Fruit fly (Drosophila melanogaster) whole organism, embryonic: ENCODE data around the gene Fbw5.

Experiments used
- ATbp ChIP-seq: fragments of 200-800 bp; sonication (Bioruptor generic); optimal IDR thresholded peaks from 2 replicates; lab custom pipeline; 2017; ENCODE audit warnings: missing biosample characterization, mild to moderate bottlenecking, missing genetic modification characterization, missing genetic modification reagents
- B-H2 ChIP-seq: fragments of 200-800 bp; sonication (Bioruptor generic); optimal IDR thresholded peaks from 2 replicates; lab custom pipeline; 2018; ENCODE audit warnings: missing biosample characterization, mild to moderate bottlenecking, missing genetic modification characterization
- CG10321 ChIP-seq: fragments of 200-800 bp; sonication (Bioruptor generic); IDR thresholded peaks from 2 replicates; pipeline ENCODE4 v1.3.6; 2022; ENCODE audit warnings: missing biosample characterization, missing genetic modification characterization
- CG10979 ChIP-seq: fragments of 200-800 bp; sonication (Bioruptor generic); optimal IDR thresholded peaks from 2 replicates; lab custom pipeline; 2018; ENCODE audit warnings: missing biosample characterization, mild to moderate bottlenecking, missing genetic modification characterization, moderate library complexity
- CG12104 ChIP-seq: fragments of 200-800 bp; sonication (Bioruptor generic); optimal IDR thresholded peaks from 3 replicates; lab custom pipeline; 2016; ENCODE audit warnings: missing biosample characterization, missing genetic modification characterization
- CG12391 ChIP-seq: fragments of 200-800 bp; sonication (Bioruptor generic); optimal IDR thresholded peaks from 3 replicates; lab custom pipeline; 2018; ENCODE audit warnings: missing biosample characterization, mild to moderate bottlenecking, missing genetic modification characterization, moderate library complexity
- CG13624 ChIP-seq: fragments of 200-800 bp; sonication (Bioruptor generic); optimal IDR thresholded peaks from 2 replicates; lab custom pipeline; 2016; ENCODE audit warnings: missing biosample characterization, missing genetic modification characterization
- CG15073 ChIP-seq: fragments of 200-800 bp; sonication (Bioruptor generic); optimal IDR thresholded peaks from 2 replicates; lab custom pipeline; 2016; ENCODE audit warnings: missing biosample characterization, missing genetic modification characterization
- CG15601 ChIP-seq: fragments of 200-800 bp; sonication (Bioruptor generic); optimal IDR thresholded peaks from 3 replicates; lab custom pipeline; 2019; ENCODE audit warnings: missing biosample characterization, mild to moderate bottlenecking, missing genetic modification characterization, moderate library complexity
- CG18011 ChIP-seq: fragments of 200-800 bp; sonication (Bioruptor generic); optimal IDR thresholded peaks from 2 replicates; lab custom pipeline; 2017; ENCODE audit warnings: missing biosample characterization, missing genetic modification characterization, mild to moderate bottlenecking, moderate library complexity, missing genotype
- CG18476 ChIP-seq: fragments of 200-800 bp; sonication (Bioruptor generic); optimal IDR thresholded peaks from 2 replicates; lab custom pipeline; 2016; ENCODE audit warnings: missing biosample characterization, mild to moderate bottlenecking, missing genetic modification characterization
- CG2129 ChIP-seq: fragments of 200-800 bp; sonication (Bioruptor generic); IDR thresholded peaks from 2 replicates; pipeline ENCODE4 v1.3.6; 2022; ENCODE audit warnings: missing biosample characterization, missing genetic modification characterization; ENCODE audit not compliant: partially characterized antibody
- CG30403 ChIP-seq: fragments of 200-800 bp; sonication (Bioruptor generic); optimal IDR thresholded peaks from 3 replicates; lab custom pipeline; 2016; ENCODE audit warnings: missing biosample characterization, missing genetic modification characterization
- CG3838 ChIP-seq: fragments of 200-800 bp; sonication (Bioruptor generic); optimal IDR thresholded peaks from 3 replicates; lab custom pipeline; 2016; ENCODE audit warnings: missing biosample characterization, missing genetic modification characterization
- CG42726 ChIP-seq: fragments of 200-800 bp; sonication (Bioruptor generic); IDR thresholded peaks from 2 replicates; pipeline ENCODE4 v1.3.6; 2022; ENCODE audit warnings: missing biosample characterization, missing genetic modification characterization; ENCODE audit not compliant: partially characterized antibody
- CG4360 ChIP-seq: fragments of 200-800 bp; sonication (Bioruptor generic); IDR thresholded peaks from 2 replicates; pipeline ENCODE4 v1.3.6; 2022; ENCODE audit warnings: missing biosample characterization, missing genetic modification characterization
- CG6683 ChIP-seq: fragments of 200-800 bp; sonication (Bioruptor generic); optimal IDR thresholded peaks from 2 replicates; lab custom pipeline; 2017; ENCODE audit warnings: missing biosample characterization, mild to moderate bottlenecking, missing genetic modification characterization, missing genetic modification reagents
- CG7271 ChIP-seq: fragments of 200-800 bp; sonication (Bioruptor generic); optimal IDR thresholded peaks from 2 replicates; lab custom pipeline; 2018; ENCODE audit warnings: missing biosample characterization, mild to moderate bottlenecking, missing genetic modification characterization, moderate library complexity
- CG7963 ChIP-seq: fragments of 200-800 bp; sonication (Bioruptor generic); IDR thresholded peaks from 3 replicates; pipeline ENCODE4 v1.3.6; 2022; ENCODE audit warnings: missing biosample characterization, missing genetic modification characterization; ENCODE audit not compliant: partially characterized antibody
- CG8478 ChIP-seq: fragments of >200 bp; optimal IDR thresholded peaks from 2 replicates; lab custom pipeline; 2018
- D ChIP-seq, 2 experiments: fragments of 200-800 bp in 1 of 2; fragments of >200 bp in 1 of 2; sonication (Bioruptor generic) in 1 of 2; optimal IDR thresholded peaks; 2 replicates in 1 of 2; 3 replicates in 1 of 2; lab custom pipeline; 2017; ENCODE audit warnings: mild to moderate bottlenecking in 1 of 2, missing biosample characterization in 1 of 2, missing genetic modification characterization in 1 of 2, missing genetic modification reagents in 1 of 2
- Ets65A ChIP-seq: fragments of 200-800 bp; sonication (Bioruptor generic); peaks from one replicate; lab custom pipeline; 2016; ENCODE audit warnings: missing biosample characterization, missing genetic modification characterization
- Hr39 ChIP-seq: fragments of >200 bp; optimal IDR thresholded peaks from 2 replicates; lab custom pipeline; 2017
- Kr ChIP-seq: fragments of 200-800 bp; sonication (Bioruptor generic); optimal IDR thresholded peaks from 2 replicates; lab custom pipeline; 2017; ENCODE audit warnings: missing biosample characterization, mild to moderate bottlenecking, missing genetic modification characterization
- Lim3 ChIP-seq: fragments of 200-800 bp; sonication (Bioruptor generic); IDR thresholded peaks from 2 replicates; pipeline ENCODE4 v1.3.6; 2022; ENCODE audit warnings: missing biosample characterization, missing genetic modification characterization
- Meics ChIP-seq: fragments of 200-800 bp; sonication (Bioruptor generic); optimal IDR thresholded peaks from 2 replicates; lab custom pipeline; 2017; ENCODE audit warnings: missing biosample characterization, mild to moderate bottlenecking, missing genetic modification characterization
- Neu2 ChIP-seq: fragments of 200-800 bp; sonication (Bioruptor generic); optimal IDR thresholded peaks from 3 replicates; lab custom pipeline; 2016; ENCODE audit warnings: missing biosample characterization, missing genetic modification characterization, borderline replicate concordance
- NfI ChIP-seq: fragments of 200-800 bp; sonication (Bioruptor generic); optimal IDR thresholded peaks from 3 replicates; lab custom pipeline; 2018; ENCODE audit warnings: missing biosample characterization, mild to moderate bottlenecking, missing genetic modification characterization, moderate library complexity
- Pdp1 ChIP-seq, 2 experiments: fragments of 200-800 bp; sonication (Bioruptor generic); optimal IDR thresholded peaks; 3 replicates each; lab custom pipeline; 2016; ENCODE audit warnings: missing biosample characterization in 2 of 2, missing genetic modification characterization in 2 of 2, mild to moderate bottlenecking in 1 of 2, moderate library complexity in 1 of 2
- Scr ChIP-seq: fragments of 200-800 bp; sonication (Bioruptor generic); IDR thresholded peaks from 2 replicates; pipeline ENCODE4 v1.3.6; 2022; ENCODE audit warnings: missing biosample characterization, missing genetic modification characterization; ENCODE audit not compliant: partially characterized antibody
- TFAM ChIP-seq: fragments of 200-800 bp; sonication (Bioruptor generic); optimal IDR thresholded peaks from 2 replicates; lab custom pipeline; 2017; ENCODE audit warnings: missing biosample characterization, missing genetic modification characterization, inconsistent platforms
- bigmax ChIP-seq: fragments of 200-800 bp; sonication (Bioruptor generic); optimal IDR thresholded peaks from 2 replicates; lab custom pipeline; 2018; ENCODE audit warnings: missing biosample characterization, mild to moderate bottlenecking, missing genetic modification characterization
- crc ChIP-seq: fragments of 200-800 bp; sonication (Bioruptor generic); optimal IDR thresholded peaks from 2 replicates; lab custom pipeline; 2016; ENCODE audit warnings: missing biosample characterization, missing genetic modification characterization
- danr ChIP-seq: fragments of 200-800 bp; sonication (Bioruptor generic); IDR thresholded peaks from 2 replicates; pipeline ENCODE4 v1.3.6; 2022; ENCODE audit warnings: missing biosample characterization, missing genetic modification characterization
- fd64A ChIP-seq: fragments of 200-800 bp; sonication (Bioruptor generic); optimal IDR thresholded peaks from 3 replicates; lab custom pipeline; 2018; ENCODE audit warnings: missing biosample characterization, mild to moderate bottlenecking, missing genetic modification characterization
- fru ChIP-seq: fragments of >200 bp; optimal IDR thresholded peaks from 2 replicates; lab custom pipeline; 2017
- ftz-f1 ChIP-seq: fragments of 200-800 bp; sonication (Bioruptor generic); optimal IDR thresholded peaks from 2 replicates; lab custom pipeline; 2016; ENCODE audit warnings: missing biosample characterization, missing genetic modification characterization
- grn ChIP-seq: fragments of 200-800 bp; sonication (Bioruptor generic); optimal IDR thresholded peaks from 3 replicates; lab custom pipeline; 2017; ENCODE audit warnings: missing biosample characterization, missing genetic modification characterization
- gro ChIP-seq: fragments of 200-800 bp; sonication (Bioruptor generic); optimal IDR thresholded peaks from 2 replicates; lab custom pipeline; 2016; ENCODE audit warnings: missing biosample characterization, missing genetic modification characterization
- ham ChIP-seq: fragments of 200-800 bp; sonication (Bioruptor generic); IDR thresholded peaks from 2 replicates; pipeline ENCODE4 v1.3.6; 2022; ENCODE audit warnings: missing biosample characterization, missing genetic modification characterization
- lilli ChIP-seq: fragments of 200-800 bp; sonication (Bioruptor generic); optimal IDR thresholded peaks from 3 replicates; lab custom pipeline; 2016; ENCODE audit warnings: missing biosample characterization, missing genetic modification characterization
- odd ChIP-seq: fragments of 200-800 bp; sonication (Bioruptor generic); optimal IDR thresholded peaks from 2 replicates; lab custom pipeline; 2017; ENCODE audit warnings: missing biosample characterization, mild to moderate bottlenecking, missing genetic modification characterization
- peb ChIP-seq: fragments of 200-800 bp; sonication (Bioruptor generic); IDR thresholded peaks from 2 replicates; pipeline ENCODE4 v1.3.6; 2022; ENCODE audit warnings: missing biosample characterization, missing genetic modification characterization
- pfk ChIP-seq: fragments of 200-800 bp; sonication (Bioruptor generic); optimal IDR thresholded peaks from 2 replicates; lab custom pipeline; 2018; ENCODE audit warnings: missing biosample characterization, mild to moderate bottlenecking, missing genetic modification characterization, moderate library complexity
- phol ChIP-seq: fragments of 200-800 bp; sonication (Bioruptor generic); optimal IDR thresholded peaks from 3 replicates; lab custom pipeline; 2018; ENCODE audit warnings: missing biosample characterization, mild to moderate bottlenecking, missing genetic modification characterization, moderate library complexity
- rib ChIP-seq: fragments of 200-800 bp; sonication (Bioruptor generic); IDR thresholded peaks from 2 replicates; pipeline ENCODE4 v1.3.6; 2022; ENCODE audit warnings: missing biosample characterization, missing genetic modification characterization
- tin ChIP-seq: fragments of 200-800 bp; sonication (Bioruptor generic); optimal IDR thresholded peaks from 3 replicates; lab custom pipeline; 2016; ENCODE audit warnings: missing biosample characterization, missing genetic modification characterization
- twi ChIP-seq: fragments of 200-800 bp; optimal IDR thresholded peaks from 2 replicates; lab custom pipeline; 2019; ENCODE audit warnings: missing biosample characterization, mild to moderate bottlenecking, missing genetic modification characterization, moderate library complexity
- usp ChIP-seq: fragments of >200 bp; optimal IDR thresholded peaks from 2 replicates; lab custom pipeline; 2017; ENCODE audit warnings: missing biosample characterization, missing genetic modification characterization
- yki ChIP-seq: fragments of >200 bp; optimal IDR thresholded peaks from 3 replicates; lab custom pipeline; 2018

The Fbw5 gene

dm6 chr2L:6019352-6020131, 46.2 kb downstream of the Fbw5 start, which contains the start of gene H2.0 (continued):
- TF ChIP-seq tin (peak; percentile 10), lilli (peak; percentile 22), CG4360 (GFP tag; lab: Robert Waterston, UW) (no peak), CG42726 (GFP tag; lab: Robert Waterston, UW) (no peak), CG15073 (no peak), CG10321 (GFP tag; lab: Robert Waterston, UW) (peak; percentile 56; the same call in 1 of the 2 replicates), NfI (GFP tag; lab: Kevin White, UChicago) (peak; percentile 20), TFAM (no peak), CG6683 (GFP tag; lab: Kevin White, UChicago) (no peak), crc (GFP tag; lab: Kevin White, UChicago) (no peak), CG3838 (GFP tag; lab: Kevin White, UChicago) (no peak), CG12104 (no peak), Meics (GFP tag; lab: Kevin White, UChicago) (no peak), usp (GFP tag; lab: Kevin White, UChicago) (no peak), ham (no peak), pfk (GFP tag; lab: Kevin White, UChicago) (no peak), D (optimal IDR thresholded peaks at IDR 0.05; lab: Kevin White, UChicago) (no peak), D (GFP tag; optimal IDR thresholded peaks at IDR 0.05; lab: Kevin White, UChicago) (peak; percentile 46), CG7963 (GFP tag; lab: Robert Waterston, UW) (no peak), CG13624 (GFP tag; lab: Kevin White, UChicago) (no peak), CG30403 (GFP tag; lab: Kevin White, UChicago) (peak; percentile 42), CG18011 (no peak), Hr39 (lab: Kevin White, UChicago) (no peak), fd64A (GFP tag; lab: Kevin White, UChicago) (peak; percentile 22), bigmax (no peak), phol (tag; lab: Kevin White, UChicago) (peak; percentile 52), Ets65A (GFP tag; lab: Kevin White, UChicago) (no peak), ATbp (peak; percentile 21), CG12391 (tag; lab: Kevin White, UChicago) (peak; percentile 45), Pdp1 (GFP tag; optimal IDR thresholded peaks at IDR 0.05; lab: Kevin White, UChicago) (no peak), Kr (GFP tag; lab: Kevin White, UChicago) (peak; percentile 7), Neu2 (GFP tag; lab: Kevin White, UChicago) (no peak), fru (no peak), B-H2 (GFP tag; lab: Kevin White, UChicago) (no peak), CG2129 (no peak), ftz-f1 (no peak), CG8478 (lab: Kevin White, UChicago) (peak; percentile 62), Lim3 (GFP tag; lab: Robert Waterston, UW) (no peak), yki (lab: Kevin White, UChicago) (no peak), Scr (GFP tag; lab: Robert Waterston, UW) (no peak), peb (GFP tag; lab: Robert Waterston, UW) (no peak), rib (no peak), CG15601 (tag; lab: Kevin White, UChicago) (peak; percentile 36), grn (GFP tag; lab: Kevin White, UChicago) (peak; percentile 24), twi (tag; lab: Kevin White, UChicago) (peak; percentile 94), danr (0 out of 2 replicates have a peak, but pooled peaks have one; percentile 11), odd (no peak), CG10979 (tag; lab: Kevin White, UChicago) (peak; percentile 60), CG18476 (GFP tag; lab: Kevin White, UChicago) (no peak), CG7271 (no peak), gro (GFP tag; lab: Kevin White, UChicago) (no peak)
